Fruit fly (Drosophila melanogaster) whole organism, embryonic: ENCODE data around the gene kraken.

ENCODE experiments used
- Abd-B ChIP-seq: fragments of 200-800 bp; sonication (Bioruptor generic); optimal IDR thresholded peaks from 2 replicates; lab custom pipeline; 2018; ENCODE audit warnings: missing biosample characterization, mild to moderate bottlenecking, missing genetic modification characterization, moderate library complexity
- Adf1 ChIP-seq: fragments of 200-800 bp; sonication (Bioruptor generic); IDR thresholded peaks from 2 replicates; pipeline ENCODE4 v1.3.6; 2022; ENCODE audit warnings: missing biosample characterization, missing genetic modification characterization
- BEAF-32 ChIP-seq: fragments of 200-800 bp; sonication (Bioruptor generic); optimal IDR thresholded peaks from 3 replicates; lab custom pipeline; 2017; ENCODE audit warnings: missing biosample characterization, missing genetic modification characterization, mild to moderate bottlenecking, moderate library complexity, missing genetic modification reagents
- Bdp1 ChIP-seq: fragments of 200-800 bp; sonication (Bioruptor generic); optimal IDR thresholded peaks from 3 replicates; lab custom pipeline; 2016; ENCODE audit warnings: missing biosample characterization, missing genetic modification characterization
- Bgb ChIP-seq: fragments of 200-800 bp; sonication (Bioruptor generic); IDR thresholded peaks from 2 replicates; pipeline ENCODE4 v1.3.6; 2022; ENCODE audit warnings: missing biosample characterization, missing genetic modification characterization; ENCODE audit not compliant: partially characterized antibody
- Bteb2 ChIP-seq: fragments of 200-800 bp; sonication (Bioruptor generic); optimal IDR thresholded peaks from 2 replicates; lab custom pipeline; 2016; ENCODE audit warnings: missing biosample characterization, missing genetic modification characterization
- CG10543 ChIP-seq: fragments of 200-800 bp; sonication (Bioruptor generic); optimal IDR thresholded peaks from 3 replicates; lab custom pipeline; 2017; ENCODE audit warnings: missing biosample characterization, mild to moderate bottlenecking, missing genetic modification characterization, moderate library complexity
- CG10654 ChIP-seq: fragments of 200-800 bp; sonication (Bioruptor generic); optimal IDR thresholded peaks from 2 replicates; lab custom pipeline; 2016; ENCODE audit warnings: missing biosample characterization, missing genetic modification characterization
- CG12744 ChIP-seq: fragments of 200-800 bp; sonication (Bioruptor generic); optimal IDR thresholded peaks from 2 replicates; lab custom pipeline; 2016; ENCODE audit warnings: missing biosample characterization, missing genetic modification characterization
- CG13624 ChIP-seq: fragments of 200-800 bp; sonication (Bioruptor generic); optimal IDR thresholded peaks from 2 replicates; lab custom pipeline; 2016; ENCODE audit warnings: missing biosample characterization, missing genetic modification characterization
- CG13775 ChIP-seq: fragments of 200-800 bp; sonication (Bioruptor generic); optimal IDR thresholded peaks from 3 replicates; lab custom pipeline; 2017; ENCODE audit warnings: missing biosample characterization, mild to moderate bottlenecking, missing genetic modification characterization
- CG1529 ChIP-seq: fragments of 200-800 bp; sonication (Bioruptor generic); optimal IDR thresholded peaks from 3 replicates; lab custom pipeline; 2018; ENCODE audit warnings: missing biosample characterization, missing genetic modification characterization
- CG1602 ChIP-seq: fragments of 200-800 bp; sonication (Bioruptor generic); optimal IDR thresholded peaks from 3 replicates; lab custom pipeline; 2016; ENCODE audit warnings: missing biosample characterization, missing genetic modification characterization
- CG16813 ChIP-seq: fragments of 200-800 bp; sonication (Bioruptor generic); IDR thresholded peaks from 3 replicates; pipeline ENCODE4 v1.3.6; 2022; ENCODE audit warnings: missing biosample characterization, missing genetic modification characterization; ENCODE audit not compliant: partially characterized antibody
- CG17328 ChIP-seq: fragments of 200-800 bp; sonication (Bioruptor generic); IDR thresholded peaks from 2 replicates; pipeline ENCODE4 v1.3.6; 2022; ENCODE audit warnings: missing biosample characterization, missing genetic modification characterization
- CG17802 ChIP-seq: fragments of 200-800 bp; sonication (Bioruptor generic); optimal IDR thresholded peaks from 2 replicates; lab custom pipeline; 2018; ENCODE audit warnings: missing biosample characterization, mild to moderate bottlenecking, missing genetic modification characterization, moderate library complexity
- CG18262 ChIP-seq: fragments of 200-800 bp; optimal IDR thresholded peaks from 3 replicates; lab custom pipeline; 2019; ENCODE audit warnings: missing biosample characterization, mild to moderate bottlenecking, missing genetic modification characterization, moderate library complexity
- CG18599 ChIP-seq: fragments of 200-800 bp; sonication (Bioruptor generic); optimal IDR thresholded peaks from 3 replicates; lab custom pipeline; 2017; ENCODE audit warnings: missing biosample characterization, missing genetic modification characterization, mild to moderate bottlenecking, moderate library complexity, missing genetic modification reagents
- CG2129 ChIP-seq: fragments of 200-800 bp; sonication (Bioruptor generic); IDR thresholded peaks from 2 replicates; pipeline ENCODE4 v1.3.6; 2022; ENCODE audit warnings: missing biosample characterization, missing genetic modification characterization; ENCODE audit not compliant: partially characterized antibody
- CG33557 ChIP-seq: fragments of 200-800 bp; sonication (Bioruptor generic); optimal IDR thresholded peaks from 2 replicates; lab custom pipeline; 2019; ENCODE audit warnings: missing biosample characterization, mild to moderate bottlenecking, missing genetic modification characterization, moderate library complexity
- CG34224 ChIP-seq: fragments of 200-800 bp; sonication (Bioruptor generic); IDR thresholded peaks from 3 replicates; pipeline ENCODE4 v1.3.6; 2022; ENCODE audit warnings: missing biosample characterization, missing genetic modification characterization; ENCODE audit not compliant: partially characterized antibody
- CG3847 ChIP-seq: fragments of 200-800 bp; sonication (Bioruptor generic); IDR thresholded peaks from 2 replicates; pipeline ENCODE4 v1.3.6; 2022; ENCODE audit warnings: missing biosample characterization, missing genetic modification characterization
- CG4328 ChIP-seq: fragments of 200-800 bp; sonication (Bioruptor generic); optimal IDR thresholded peaks from 3 replicates; lab custom pipeline; 2017; ENCODE audit warnings: missing biosample characterization, missing genetic modification reagents, missing genetic modification characterization
- CG6272 ChIP-seq: fragments of 200-800 bp; sonication (Bioruptor generic); IDR thresholded peaks from 2 replicates; pipeline ENCODE4 v1.3.6; 2022; ENCODE audit warnings: missing biosample characterization, missing genetic modification characterization
- CG6683 ChIP-seq: fragments of 200-800 bp; sonication (Bioruptor generic); optimal IDR thresholded peaks from 2 replicates; lab custom pipeline; 2017; ENCODE audit warnings: missing biosample characterization, mild to moderate bottlenecking, missing genetic modification characterization, missing genetic modification reagents
- CG7357 ChIP-seq: fragments of 200-800 bp; sonication (Bioruptor generic); IDR thresholded peaks from 3 replicates; pipeline ENCODE4 v1.3.6; 2022; ENCODE audit warnings: missing biosample characterization, missing genetic modification characterization
- Dll ChIP-seq: fragments of 200-800 bp; sonication (Bioruptor generic); IDR thresholded peaks from 4 replicates; pipeline ENCODE4 v1.3.6; 2022; ENCODE audit warnings: missing biosample characterization, missing genetic modification characterization; ENCODE audit not compliant: partially characterized antibody
- Hey ChIP-seq: fragments of 200-800 bp; sonication (Bioruptor generic); optimal IDR thresholded peaks from 3 replicates; lab custom pipeline; 2018; ENCODE audit warnings: missing biosample characterization, mild to moderate bottlenecking, missing genetic modification characterization
- Kr ChIP-seq: fragments of 200-800 bp; sonication (Bioruptor generic); optimal IDR thresholded peaks from 2 replicates; lab custom pipeline; 2017; ENCODE audit warnings: missing biosample characterization, mild to moderate bottlenecking, missing genetic modification characterization
- MESR4 ChIP-seq: fragments of 200-800 bp; sonication (Bioruptor generic); optimal IDR thresholded peaks from 2 replicates; lab custom pipeline; 2018; ENCODE audit warnings: missing biosample characterization, mild to moderate bottlenecking, missing genetic modification characterization, moderate library complexity
- Mad ChIP-seq: fragments of 200-800 bp; sonication (Bioruptor generic); optimal IDR thresholded peaks from 2 replicates; lab custom pipeline; 2016; ENCODE audit warnings: missing biosample characterization, missing genetic modification characterization
- Mrtf ChIP-seq: fragments of 200-800 bp; sonication (Bioruptor generic); IDR thresholded peaks from 3 replicates; pipeline ENCODE4 v1.3.6; 2022; ENCODE audit warnings: missing biosample characterization, missing genetic modification characterization
- Ptx1 ChIP-seq: fragments of 200-800 bp; sonication (Bioruptor generic); IDR thresholded peaks from 2 replicates; pipeline ENCODE4 v1.3.6; 2022; ENCODE audit warnings: missing biosample characterization, missing genetic modification characterization
- Rx ChIP-seq: fragments of 200-800 bp; sonication (Bioruptor generic); IDR thresholded peaks from 2 replicates; pipeline ENCODE4 v1.3.6; 2022; ENCODE audit warnings: missing biosample characterization, missing genetic modification characterization
- Tbp ChIP-seq: fragments of >200 bp; optimal IDR thresholded peaks from 2 replicates; lab custom pipeline; 2018; ENCODE audit warnings: missing biosample characterization, missing genetic modification characterization
- ac ChIP-seq: fragments of 200-800 bp; sonication (Bioruptor generic); optimal IDR thresholded peaks from 3 replicates; lab custom pipeline; 2017; ENCODE audit warnings: missing biosample characterization, mild to moderate bottlenecking, missing genetic modification characterization
- chm ChIP-seq: fragments of 200-800 bp; sonication (Bioruptor generic); IDR thresholded peaks from 2 replicates; pipeline ENCODE4 v1.3.6; 2022; ENCODE audit warnings: missing biosample characterization, missing genetic modification characterization
- croc ChIP-seq: fragments of 200-800 bp; sonication (Bioruptor generic); conservative IDR thresholded peaks from 3 replicates; pipeline ENCODE4 v1.3.6; 2022; ENCODE audit warnings: missing biosample characterization, missing genetic modification characterization
- da ChIP-seq: fragments of 200-800 bp; sonication (Bioruptor generic); optimal IDR thresholded peaks from 2 replicates; lab custom pipeline; 2016; ENCODE audit warnings: missing biosample characterization, missing genetic modification characterization
- grn ChIP-seq: fragments of 200-800 bp; sonication (Bioruptor generic); optimal IDR thresholded peaks from 3 replicates; lab custom pipeline; 2017; ENCODE audit warnings: missing biosample characterization, missing genetic modification characterization
- gsb ChIP-seq: fragments of 200-800 bp; sonication (Bioruptor generic); IDR thresholded peaks from 2 replicates; pipeline ENCODE4 v1.3.6; 2022; ENCODE audit warnings: missing biosample characterization, missing genetic modification characterization
- hb ChIP-seq: fragments of 200-800 bp; sonication (Bioruptor generic); IDR thresholded peaks from 3 replicates; pipeline ENCODE4 v1.3.6; 2022; ENCODE audit warnings: missing biosample characterization, missing genetic modification characterization; ENCODE audit not compliant: partially characterized antibody
- kay ChIP-seq: fragments of 200-800 bp; sonication (Bioruptor generic); optimal IDR thresholded peaks from 2 replicates; lab custom pipeline; 2016; ENCODE audit warnings: missing biosample characterization, missing genetic modification characterization
- klu ChIP-seq: fragments of 200-800 bp; sonication (Bioruptor generic); IDR thresholded peaks from 2 replicates; pipeline ENCODE4 v1.3.6; 2022; ENCODE audit warnings: missing biosample characterization, missing genetic modification characterization
- luna ChIP-seq: fragments of 200-800 bp; sonication (Bioruptor generic); optimal IDR thresholded peaks from 2 replicates; lab custom pipeline; 2016; ENCODE audit warnings: missing biosample characterization, missing genetic modification characterization
- prd ChIP-seq, 3 experiments: fragments of >200 bp in 2 of 3; fragments of 200-800 bp in 1 of 3; sonication (Bioruptor generic) in 1 of 3; optimal IDR thresholded peaks in 2 of 3; IDR thresholded peaks in 1 of 3; 2 replicates in 2 of 3; 3 replicates in 1 of 3; pipeline versions ENCODE4 v1.3.6 to Lab custom; 2017 to 2022; ENCODE audit warnings: missing biosample characterization in 1 of 3, missing genetic modification characterization in 1 of 3
- rib ChIP-seq: fragments of 200-800 bp; sonication (Bioruptor generic); IDR thresholded peaks from 2 replicates; pipeline ENCODE4 v1.3.6; 2022; ENCODE audit warnings: missing biosample characterization, missing genetic modification characterization
- seq ChIP-seq: fragments of 200-800 bp; sonication (Bioruptor generic); IDR thresholded peaks from 2 replicates; pipeline ENCODE4 v1.3.6; 2022; ENCODE audit warnings: missing biosample characterization, missing genetic modification characterization
- twi ChIP-seq: fragments of 200-800 bp; optimal IDR thresholded peaks from 2 replicates; lab custom pipeline; 2019; ENCODE audit warnings: missing biosample characterization, mild to moderate bottlenecking, missing genetic modification characterization, moderate library complexity
- usp ChIP-seq: fragments of >200 bp; optimal IDR thresholded peaks from 2 replicates; lab custom pipeline; 2017; ENCODE audit warnings: missing biosample characterization, missing genetic modification characterization

The kraken gene

DNA sequence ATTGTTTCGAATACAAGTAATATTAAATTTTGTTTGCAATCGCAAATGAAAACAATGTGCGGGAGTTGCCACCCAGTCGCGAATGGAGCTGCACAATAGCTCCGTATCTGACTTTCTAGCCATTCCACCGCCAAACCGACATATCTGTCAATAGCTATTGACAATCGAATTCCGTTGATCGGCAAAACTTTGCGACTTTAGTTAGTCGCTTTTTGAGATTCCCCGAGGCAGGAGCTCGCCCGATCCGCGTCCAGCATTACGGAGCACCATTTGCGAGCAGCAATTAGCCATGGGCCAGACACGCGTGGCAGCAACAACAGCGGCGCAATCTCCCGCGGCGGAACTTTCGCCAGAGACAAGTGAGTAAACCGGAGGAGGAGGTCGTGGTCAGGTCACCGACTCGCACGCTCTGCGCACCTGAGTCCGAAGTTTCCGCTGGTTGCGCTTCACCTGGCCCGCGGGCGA lies at the start of gene kraken, which contains the start of gene CG4291 (continued):
- peak; percentile 11 for TF ChIP-seq Bdp1 (GFP tag; lab: Kevin White, UChicago)
- TF ChIP-seq seq (GFP tag; lab: Robert Waterston, UW), result no peak
- peak; percentile 77 for TF ChIP-seq CG3847 (GFP tag; lab: Robert Waterston, UW)
- peak; percentile 32 for TF ChIP-seq CG18262
- TF ChIP-seq croc, result no peak
- no peak for TF ChIP-seq CG2129
- TF ChIP-seq CG4328 (GFP tag; lab: Kevin White, UChicago), result peak; percentile 31
- peak; percentile 35 for TF ChIP-seq Mad (GFP tag; lab: Kevin White, UChicago)
- TF ChIP-seq CG1602 (GFP tag; lab: Kevin White, UChicago), result peak; percentile 29
- TF ChIP-seq CG33557, result peak; percentile 13
- TF ChIP-seq kay (GFP tag; lab: Kevin White, UChicago), result peak; percentile 16
- no peak for TF ChIP-seq Kr (GFP tag; lab: Kevin White, UChicago)
- TF ChIP-seq rib, result peak; percentile 57
- TF ChIP-seq Ptx1 (GFP tag; lab: Robert Waterston, UW), result peak; percentile 22; the same call in 1 of the 2 replicates
- TF ChIP-seq CG1529 (GFP tag; lab: Kevin White, UChicago), result no peak
- TF ChIP-seq twi (tag; lab: Kevin White, UChicago), result peak; percentile 34
- no peak for TF ChIP-seq ac (GFP tag; lab: Kevin White, UChicago)
- TF ChIP-seq CG17802 (tag; lab: Kevin White, UChicago), result no peak
- no peak for TF ChIP-seq CG7357 (GFP tag; lab: Robert Waterston, UW)
- TF ChIP-seq CG10543, result peak; percentile 87
- TF ChIP-seq Bgb (GFP tag; lab: Robert Waterston, UW), result peak; percentile 68
- no peak for TF ChIP-seq CG6683 (GFP tag; lab: Kevin White, UChicago)
- peak; percentile 43 for TF ChIP-seq BEAF-32 (GFP tag; lab: Kevin White, UChicago)
- TF ChIP-seq Adf1 (GFP tag; lab: Robert Waterston, UW), result peak; percentile 57; the same call in 1 of the 2 replicates
- TF ChIP-seq Tbp (GFP tag; lab: Kevin White, UChicago), result no peak
- peak; percentile 93 for TF ChIP-seq MESR4
- TF ChIP-seq usp (GFP tag; lab: Kevin White, UChicago), result no peak
- peak; percentile 47; the same call in 1 of the 2 replicates for TF ChIP-seq klu (GFP tag; lab: Robert Waterston, UW)
- no peak for TF ChIP-seq Abd-B (GFP tag; lab: Kevin White, UChicago)
- no peak for TF ChIP-seq hb
- TF ChIP-seq CG13624, result peak; percentile 71
- no peak; the same call in 2 of the 3 replicates for TF ChIP-seq Mrtf (GFP tag; lab: Robert Waterston, UW)
- no peak for TF ChIP-seq luna (GFP tag; lab: Kevin White, UChicago)
- TF ChIP-seq CG18599 (GFP tag; lab: Kevin White, UChicago), result peak; percentile 67
- peak; percentile 67 for TF ChIP-seq chm
- TF ChIP-seq CG13775 (GFP tag; lab: Kevin White, UChicago), result no peak
- peak; percentile 44 for TF ChIP-seq CG17328 (GFP tag; lab: Robert Waterston, UW)
- TF ChIP-seq grn, result peak; percentile 22
- 0 out of 3 replicates have a peak, but pooled peaks have one; percentile 41 for TF ChIP-seq CG34224
- TF ChIP-seq CG16813 (GFP tag; lab: Robert Waterston, UW), result peak; percentile 44; the same call in 2 of the 3 replicates
- no peak for TF ChIP-seq prd (optimal IDR thresholded peaks at IDR 0.05; lab: Kevin White, UChicago)
- TF ChIP-seq prd (GFP tag; IDR thresholded peaks at IDR 0.05; lab: Robert Waterston, UW), result peak; percentile 55; the same call in 2 of the 3 replicates
- TF ChIP-seq Bteb2 (GFP tag; lab: Kevin White, UChicago), result peak; percentile 54
- no peak for TF ChIP-seq Rx (GFP tag; lab: Robert Waterston, UW)
- peak; percentile 38 for TF ChIP-seq gsb (GFP tag; lab: Robert Waterston, UW)
- TF ChIP-seq Dll (GFP tag; lab: Robert Waterston, UW), result 0 out of 4 replicates have a peak, but pooled peaks have one; percentile 37
- TF ChIP-seq da, result no peak
- TF ChIP-seq Hey (tag; lab: Kevin White, UChicago), result no peak
- TF ChIP-seq CG12744, result peak; percentile 43
- no peak for TF ChIP-seq CG10654 (GFP tag; lab: Kevin White, UChicago)
- TF ChIP-seq CG6272, result peak; percentile 9; the same call in 1 of the 2 replicates
